Worm (Caenorhabditis elegans) whole organism, late embryonic: ENCODE results near the gene ifet-1.
A peak's percentile ranks its signal among the peaks of the same experiment; 100 is the strongest.

Experiments
- F13H6.1 ChIP-seq: sonication (generic microtip); optimal IDR thresholded peaks from 2 replicates; lab custom pipeline; 2016; ENCODE audit warnings: missing genetic modification characterization, missing compliant biosample characterization
- K02D7.2 ChIP-seq: sonication (generic microtip); optimal IDR thresholded peaks from 2 replicates; lab custom pipeline; 2017; ENCODE audit warnings: mild to moderate bottlenecking, missing genetic modification characterization, missing compliant biosample characterization
- T23F11.4 ChIP-seq: fragments of 200-800 bp; sonication (Bioruptor generic); optimal IDR thresholded peaks from 2 replicates; lab custom pipeline; 2018; ENCODE audit warnings: mild to moderate bottlenecking, missing genetic modification characterization, missing compliant biosample characterization
- Y22D7AL.16 ChIP-seq: sonication (generic microtip); optimal IDR thresholded peaks from 2 replicates; lab custom pipeline; 2016; ENCODE audit warnings: missing genetic modification characterization, missing compliant biosample characterization
- ceh-14 ChIP-seq: sonication (generic microtip); optimal IDR thresholded peaks from 2 replicates; lab custom pipeline; 2016; ENCODE audit warnings: missing genotype, missing genetic modification characterization, missing compliant biosample characterization
- ceh-24 ChIP-seq: sonication (generic microtip); optimal IDR thresholded peaks from 2 replicates; lab custom pipeline; 2016; ENCODE audit warnings: mild to moderate bottlenecking, missing genetic modification characterization, missing compliant biosample characterization
- ceh-31 ChIP-seq: sonication (generic microtip); optimal IDR thresholded peaks from 2 replicates; lab custom pipeline; 2016; ENCODE audit warnings: missing genetic modification characterization, missing compliant biosample characterization
- ceh-34 ChIP-seq: sonication (generic microtip); optimal IDR thresholded peaks from 2 replicates; lab custom pipeline; 2016; ENCODE audit warnings: mild to moderate bottlenecking, missing genetic modification characterization, missing compliant biosample characterization
- ceh-45 ChIP-seq: fragments of 200-800 bp; sonication (Bioruptor generic); IDR thresholded peaks from 2 replicates; pipeline ENCODE4 v1.3.6; 2022; ENCODE audit warnings: missing genetic modification reagents, missing genetic modification characterization, missing compliant biosample characterization
- ceh-48 ChIP-seq: sonication (generic microtip); optimal IDR thresholded peaks from 2 replicates; lab custom pipeline; 2016; ENCODE audit warnings: missing genetic modification characterization, inconsistent platforms, missing compliant biosample characterization
- ceh-9 ChIP-seq: sonication (generic microtip); optimal IDR thresholded peaks from 2 replicates; lab custom pipeline; 2016; ENCODE audit warnings: mild to moderate bottlenecking, missing genetic modification characterization, inconsistent platforms, missing compliant biosample characterization
- dve-1 ChIP-seq: sonication (generic microtip); optimal IDR thresholded peaks from 2 replicates; lab custom pipeline; 2017; ENCODE audit warnings: antibody characterized with exemption, mild to moderate bottlenecking, missing genetic modification characterization, missing compliant biosample characterization
- elt-2 ChIP-seq: sonication (generic microtip); optimal IDR thresholded peaks from 2 replicates; lab custom pipeline; 2016; ENCODE audit warnings: missing genetic modification reagents, missing genetic modification characterization, missing compliant biosample characterization
- eyg-1 ChIP-seq: sonication (generic microtip); optimal IDR thresholded peaks from 2 replicates; lab custom pipeline; 2016; ENCODE audit warnings: missing genotype, missing genetic modification characterization, missing compliant biosample characterization
- fax-1 ChIP-seq: sonication (generic microtip); optimal IDR thresholded peaks from 2 replicates; lab custom pipeline; 2016; ENCODE audit warnings: missing genotype, missing genetic modification characterization, missing compliant biosample characterization
- hlh-30 ChIP-seq: sonication (generic microtip); optimal IDR thresholded peaks from 2 replicates; lab custom pipeline; 2017; ENCODE audit warnings: antibody characterized with exemption, missing genetic modification characterization, missing compliant biosample characterization; ENCODE audit not compliant: insufficient read depth
- madf-2 ChIP-seq: sonication (generic microtip); optimal IDR thresholded peaks from 2 replicates; lab custom pipeline; 2017; ENCODE audit warnings: missing genetic modification characterization, missing compliant biosample characterization
- nfya-1 ChIP-seq: sonication (generic microtip); optimal IDR thresholded peaks from 2 replicates; lab custom pipeline; 2017; ENCODE audit warnings: missing genetic modification characterization, mild to moderate bottlenecking, missing compliant biosample characterization, antibody characterized with exemption, moderate library complexity
- nhr-11 ChIP-seq: fragments of 150-350 bp; optimal IDR thresholded peaks from 2 replicates; lab custom pipeline; 2014; ENCODE audit warnings: missing biosample characterization, missing genetic modification characterization
- nhr-232 ChIP-seq: sonication (generic microtip); optimal IDR thresholded peaks from 2 replicates; lab custom pipeline; 2016; ENCODE audit warnings: missing genetic modification characterization, missing compliant biosample characterization
- odd-2 ChIP-seq: sonication (generic microtip); optimal IDR thresholded peaks from 2 replicates; lab custom pipeline; 2017; ENCODE audit warnings: antibody characterized with exemption, mild to moderate bottlenecking, missing genetic modification characterization, missing compliant biosample characterization
- pha-2 ChIP-seq: sonication (generic microtip); optimal IDR thresholded peaks from 2 replicates; lab custom pipeline; 2017; ENCODE audit warnings: mild to moderate bottlenecking, missing genetic modification characterization, missing compliant biosample characterization
- pha-4 ChIP-seq: fragments of 150-350 bp; optimal IDR thresholded peaks from 2 replicates; lab custom pipeline; 2018; ENCODE audit warnings: missing biosample characterization, missing genetic modification reagents, missing genetic modification characterization
- pqm-1 ChIP-seq: sonication (generic microtip); optimal IDR thresholded peaks from 2 replicates; lab custom pipeline; 2016; ENCODE audit warnings: missing genetic modification characterization, missing compliant biosample characterization
- ref-2 ChIP-seq: sonication (generic microtip); optimal IDR thresholded peaks from 2 replicates; lab custom pipeline; 2016; ENCODE audit warnings: missing genetic modification characterization, missing compliant biosample characterization
- rnt-1 ChIP-seq: sonication (generic microtip); optimal IDR thresholded peaks from 2 replicates; lab custom pipeline; 2016; ENCODE audit warnings: missing genetic modification characterization, missing compliant biosample characterization
- tbx-7 ChIP-seq: sonication (generic microtip); optimal IDR thresholded peaks from 2 replicates; lab custom pipeline; 2016; ENCODE audit warnings: missing genotype, missing genetic modification characterization, missing compliant biosample characterization
- unc-3 ChIP-seq, 2 experiments: fragments of 200-800 bp in 1 of 2; sonication (Bioruptor generic) in 1 of 2; sonication (generic microtip) in 1 of 2; conservative IDR thresholded peaks in 1 of 2; optimal IDR thresholded peaks in 1 of 2; 2 replicates each; pipeline versions ENCODE4 v1.3.6 to Lab custom; 2016 to 2022; ENCODE audit warnings: missing compliant biosample characterization in 2 of 2, missing genetic modification characterization in 2 of 2, missing genetic modification reagents in 1 of 2
- unc-42 ChIP-seq: sonication (generic microtip); optimal IDR thresholded peaks from 2 replicates; lab custom pipeline; 2016; ENCODE audit warnings: missing genotype, missing genetic modification characterization, missing compliant biosample characterization
- unc-55 ChIP-seq: sonication (generic microtip); optimal IDR thresholded peaks from 2 replicates; lab custom pipeline; 2017; ENCODE audit warnings: missing biosample characterization, missing genetic modification reagents, missing genetic modification characterization
- zip-5 ChIP-seq: sonication (generic microtip); optimal IDR thresholded peaks from 2 replicates; lab custom pipeline; 2016; ENCODE audit warnings: missing genetic modification characterization, missing compliant biosample characterization

Gene ifet-1

DNA sequence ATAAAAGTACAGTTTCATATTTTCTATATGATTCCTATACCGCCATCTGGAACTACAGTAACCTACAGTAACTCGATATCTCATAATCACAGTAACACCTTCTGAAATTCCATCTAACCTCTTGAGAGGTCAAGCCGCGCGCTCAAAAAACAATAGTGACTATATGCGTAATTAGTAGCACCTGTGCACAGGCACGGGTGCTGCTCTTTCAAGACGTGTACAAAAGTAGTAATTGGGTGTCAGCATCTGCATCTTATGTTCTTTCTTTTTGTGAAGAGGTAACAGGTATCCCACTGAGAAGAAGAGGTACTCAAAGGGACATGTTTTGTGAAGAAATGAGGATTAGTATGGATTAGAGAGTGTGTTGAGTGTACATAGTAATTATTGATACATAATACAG, 13.6 kb downstream of the ifet-1 start:
- TF ChIP-seq elt-2 (tag; lab: Kevin White, UChicago) (no peak), ref-2 (tag; lab: Kevin White, UChicago) (peak; percentile 73), unc-42 (no peak)
- TF ChIP-seq, all 69 proteins: peak for 1

DNA sequence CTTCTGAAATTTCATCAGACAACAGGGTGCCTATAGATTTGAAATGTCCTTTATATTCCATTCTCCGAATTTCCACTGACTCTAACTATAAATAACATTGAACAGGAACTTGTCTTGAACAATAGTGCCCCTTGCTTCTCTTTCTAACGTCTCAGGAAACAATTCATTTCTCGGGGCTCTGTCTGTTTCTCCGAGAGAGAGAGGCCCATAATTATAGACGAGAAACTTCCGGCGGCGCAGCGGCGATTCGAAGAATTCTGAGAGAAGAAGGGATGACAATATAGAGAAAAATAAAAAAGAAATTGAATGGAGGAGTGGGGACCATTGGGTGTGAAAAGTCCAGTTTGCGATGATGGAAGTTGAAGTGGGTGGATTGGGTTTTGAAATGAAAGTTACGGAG, 14.7 kb downstream of the ifet-1 start:
- TF ChIP-seq ceh-9 (no peak), unc-3 (GFP tag; conservative IDR thresholded peaks at IDR 0.05; lab: Robert Waterston, UW) (no peak), unc-3 (tag; optimal IDR thresholded peaks at IDR 0.05; lab: Kevin White, UChicago) (no peak), eyg-1 (no peak), hlh-30 (tag; lab: Kevin White, UChicago) (no peak), rnt-1 (tag; lab: Kevin White, UChicago) (no peak), madf-2 (tag; lab: Kevin White, UChicago) (no peak), ceh-45 (GFP tag; lab: Robert Waterston, UW) (no peak), T23F11.4 (GFP tag; lab: Kevin White, UChicago) (no peak), tbx-7 (tag; lab: Kevin White, UChicago) (no peak), fax-1 (no peak), odd-2 (tag; lab: Kevin White, UChicago) (no peak), nfya-1 (tag; lab: Kevin White, UChicago) (no peak), pha-2 (tag; lab: Kevin White, UChicago) (no peak), Y22D7AL.16 (no peak), zip-5 (tag; lab: Kevin White, UChicago) (no peak), dve-1 (tag; lab: Kevin White, UChicago) (no peak)

DNA sequence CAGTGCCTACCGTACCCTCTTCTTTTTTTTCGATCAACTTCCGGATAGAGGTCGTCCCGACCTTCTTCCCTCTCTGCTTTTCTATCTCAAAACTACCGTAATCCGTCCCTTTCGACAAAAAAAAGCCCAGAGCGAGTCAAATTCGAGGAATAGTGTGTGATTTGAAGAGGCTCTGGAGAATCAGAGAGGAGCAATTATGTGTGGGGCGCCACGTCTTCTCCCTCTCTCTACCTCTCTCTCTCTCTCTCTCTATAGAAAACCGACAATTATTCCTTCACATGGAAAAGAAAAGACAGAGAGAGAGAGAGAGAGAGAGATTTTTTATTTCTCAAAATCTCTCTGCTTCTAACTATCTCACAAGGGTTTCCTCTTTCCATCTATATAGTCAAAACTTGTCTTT, 18.4 kb downstream of the ifet-1 start:
- TF ChIP-seq unc-42 (no peak), tbx-7 (tag; lab: Kevin White, UChicago) (no peak), F13H6.1 (tag; lab: Kevin White, UChicago) (peak; percentile 14), ceh-31 (no peak), nfya-1 (tag; lab: Kevin White, UChicago) (peak; percentile 16), unc-55 (no peak), ceh-24 (no peak), ceh-48 (tag; lab: Kevin White, UChicago) (no peak), nhr-11 (tag; lab: Kevin White, UChicago) (no peak), ceh-34 (tag; lab: Kevin White, UChicago) (no peak), ceh-9 (no peak), pqm-1 (no peak), K02D7.2 (tag; lab: Kevin White, UChicago) (no peak), madf-2 (tag; lab: Kevin White, UChicago) (no peak), ref-2 (tag; lab: Kevin White, UChicago) (peak; percentile 20)

DNA sequence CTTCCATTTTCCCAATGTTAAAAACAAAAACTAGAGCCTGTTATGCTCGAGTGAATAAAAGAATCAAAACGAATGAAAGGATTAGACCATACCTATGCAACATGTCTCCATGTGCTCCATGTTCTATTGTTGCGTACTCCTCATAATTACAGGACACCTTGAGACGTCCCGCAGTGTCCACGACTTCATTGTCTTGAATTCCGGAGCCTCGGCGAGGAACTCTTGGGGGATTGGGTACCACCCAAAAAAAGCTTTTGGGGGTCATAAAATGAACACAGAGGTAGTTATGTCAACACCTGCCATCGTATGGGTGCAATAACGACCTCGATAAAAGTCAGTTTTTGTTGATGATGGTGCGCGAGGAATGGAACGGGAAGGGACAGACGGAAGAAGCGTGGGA, 20.0 kb downstream of the ifet-1 start:
- no peak for TF ChIP-seq elt-2 (tag; lab: Kevin White, UChicago)
- peak; percentile 50 for TF ChIP-seq ref-2 (tag; lab: Kevin White, UChicago)
- TF ChIP-seq, all 69 proteins: peak for 1

DNA sequence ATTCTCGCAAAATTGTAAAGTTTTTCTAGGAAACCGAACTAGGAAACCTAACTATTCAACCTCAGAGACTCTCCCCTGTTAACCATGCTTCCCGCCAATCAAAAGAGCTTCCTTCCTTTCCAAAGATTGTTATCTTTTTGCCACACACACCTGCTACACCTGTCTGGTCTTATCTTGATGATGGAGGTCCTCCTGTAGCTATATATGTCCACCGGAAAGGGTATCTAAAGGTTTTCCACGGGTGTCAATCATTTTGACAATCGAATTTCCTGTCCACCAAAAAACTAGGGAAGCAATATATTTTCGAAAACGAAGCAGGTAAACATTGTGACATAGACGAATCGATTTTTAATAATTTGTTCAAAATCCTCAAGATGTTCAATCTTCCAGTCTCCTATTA, 21.2 kb downstream of the ifet-1 start:
- no peak for TF ChIP-seq fax-1
- TF ChIP-seq nhr-232 (tag; lab: Kevin White, UChicago) = no peak
- no peak for TF ChIP-seq dve-1 (tag; lab: Kevin White, UChicago)
- TF ChIP-seq hlh-30 (tag; lab: Kevin White, UChicago) = no peak
- TF ChIP-seq madf-2 (tag; lab: Kevin White, UChicago) = no peak
- TF ChIP-seq ceh-9 = no peak
- no peak for TF ChIP-seq T23F11.4 (GFP tag; lab: Kevin White, UChicago)
- no peak for TF ChIP-seq pha-4
- no peak for TF ChIP-seq tbx-7 (tag; lab: Kevin White, UChicago)
- TF ChIP-seq odd-2 (tag; lab: Kevin White, UChicago) = no peak

DNA sequence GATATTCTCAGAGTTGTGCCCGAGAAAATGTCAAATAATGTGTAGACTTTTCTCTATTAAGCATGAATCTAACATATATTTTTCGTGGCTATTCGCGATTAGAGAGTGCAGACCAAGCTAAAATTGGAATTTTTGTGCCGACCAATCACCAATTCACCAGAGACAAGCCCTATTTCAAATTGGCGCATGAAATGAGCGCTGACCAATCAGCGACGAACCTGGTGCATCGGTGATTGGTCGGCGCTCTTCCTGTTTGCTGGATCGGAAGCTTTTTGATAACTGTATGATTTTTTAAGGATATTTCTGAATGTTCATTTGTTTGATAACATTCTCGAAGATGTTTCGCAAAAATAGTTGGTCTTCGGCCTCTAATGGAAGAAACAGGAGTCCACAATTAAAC, 21.6 kb downstream of the ifet-1 start:
- TF ChIP-seq nfya-1 (tag; lab: Kevin White, UChicago) (peak; percentile 91), ceh-14 (tag; lab: Kevin White, UChicago) (no peak)
